Fruit fly (Drosophila melanogaster) whole organism, wandering third instar larva: ENCODE data around the gene ND-ACP.

ENCODE experiments used
- Abd-B ChIP-seq: fragments of >200 bp; optimal IDR thresholded peaks from 2 replicates; lab custom pipeline; 2017; ENCODE audit warnings: missing biosample characterization, missing genetic modification characterization
- CG32264 ChIP-seq: fragments of 200-800 bp; sonication (Bioruptor generic); optimal IDR thresholded peaks from 2 replicates; lab custom pipeline; 2016; ENCODE audit warnings: missing biosample characterization, missing genetic modification characterization
- CG9705 ChIP-seq: fragments of 200-800 bp; sonication (Bioruptor generic); optimal IDR thresholded peaks from 2 replicates; lab custom pipeline; 2018; ENCODE audit warnings: missing biosample characterization, mild to moderate bottlenecking, missing genetic modification characterization
- CrebA ChIP-seq: fragments of 200-800 bp; sonication (Bioruptor generic); optimal IDR thresholded peaks from 2 replicates; lab custom pipeline; 2016; ENCODE audit warnings: missing biosample characterization, mild to moderate bottlenecking, missing genetic modification characterization, borderline replicate concordance
- Dfd ChIP-seq: fragments of >200 bp; optimal IDR thresholded peaks from 2 replicates; lab custom pipeline; 2017; ENCODE audit warnings: missing biosample characterization, missing genetic modification characterization
- Dif ChIP-seq: fragments of 200-275, 200-300 bp; sonication (Bioruptor generic); optimal IDR thresholded peaks from 2 replicates; lab custom pipeline; 2018; ENCODE audit warnings: missing biosample characterization, missing genetic modification characterization; ENCODE audit not compliant: partially characterized antibody
- GATAd ChIP-seq: sonication (Bioruptor generic); optimal IDR thresholded peaks from 2 replicates; lab custom pipeline; 2016; ENCODE audit warnings: missing biosample characterization, missing genetic modification characterization
- HLH106 ChIP-seq: fragments of 200-800 bp; optimal IDR thresholded peaks from 3 replicates; lab custom pipeline; 2019; ENCODE audit warnings: missing biosample characterization, mild to moderate bottlenecking, missing genetic modification characterization, moderate library complexity
- Hnf4 ChIP-seq: fragments of 200-800 bp; sonication (Bioruptor generic); optimal IDR thresholded peaks from 2 replicates; lab custom pipeline; 2016; ENCODE audit warnings: missing biosample characterization, mild to moderate bottlenecking, missing genetic modification characterization
- Hr78 ChIP-seq: fragments of >200 bp; optimal IDR thresholded peaks from 2 replicates; lab custom pipeline; 2017; ENCODE audit warnings: missing biosample characterization, missing genetic modification characterization
- Hr83 ChIP-seq: fragments of 200-300 bp; sonication (Bioruptor generic); optimal IDR thresholded peaks from 2 replicates; lab custom pipeline; 2016; ENCODE audit warnings: missing biosample characterization, mild to moderate bottlenecking, missing genetic modification characterization, moderate library complexity; ENCODE audit not compliant: poor library complexity, severe bottlenecking
- Jra ChIP-seq: sonication (Bioruptor generic); optimal IDR thresholded peaks from 2 replicates; lab custom pipeline; 2016; ENCODE audit warnings: missing biosample characterization, missing genetic modification characterization
- Mio ChIP-seq: sonication (Bioruptor generic); optimal IDR thresholded peaks from 2 replicates; lab custom pipeline; 2016; ENCODE audit warnings: missing biosample characterization, missing genetic modification characterization
- Myc ChIP-seq: fragments of >200 bp; optimal IDR thresholded peaks from 2 replicates; lab custom pipeline; 2017
- N ChIP-seq: fragments of >200 bp; optimal IDR thresholded peaks from 2 replicates; lab custom pipeline; 2018; ENCODE audit warnings: missing biosample characterization, missing external identifiers, missing genetic modification characterization
- OdsH ChIP-seq: fragments of 200-800 bp; sonication (Bioruptor generic); optimal IDR thresholded peaks from 2 replicates; lab custom pipeline; 2016; ENCODE audit warnings: missing biosample characterization, mild to moderate bottlenecking, missing genetic modification characterization
- Rel ChIP-seq, 2 experiments: fragments of 200-800 bp; sonication (Bioruptor generic) in 1 of 2; optimal IDR thresholded peaks; 2 replicates in 1 of 2; 3 replicates in 1 of 2; lab custom pipeline; 2016 to 2019; ENCODE audit warnings: mild to moderate bottlenecking in 2 of 2, missing biosample characterization in 2 of 2, missing genetic modification characterization in 2 of 2, moderate library complexity in 1 of 2
- Sp1 ChIP-seq: fragments of 200-800 bp; sonication (Bioruptor generic); optimal IDR thresholded peaks from 3 replicates; lab custom pipeline; 2019; ENCODE audit warnings: missing biosample characterization, mild to moderate bottlenecking, missing genetic modification characterization, moderate library complexity
- Vsx2 ChIP-seq: fragments of 200-300, 225-300 bp; sonication (Bioruptor generic); optimal IDR thresholded peaks from 2 replicates; lab custom pipeline; 2018; ENCODE audit warnings: missing biosample characterization, missing genetic modification characterization; ENCODE audit not compliant: partially characterized antibody
- br ChIP-seq: fragments of 200-800 bp; sonication (Bioruptor generic); optimal IDR thresholded peaks from 2 replicates; lab custom pipeline; 2016; ENCODE audit warnings: missing biosample characterization, missing genetic modification characterization
- brk ChIP-seq: fragments of 200-800 bp; sonication (Bioruptor generic); optimal IDR thresholded peaks from 2 replicates; lab custom pipeline; 2016; ENCODE audit warnings: missing biosample characterization, mild to moderate bottlenecking, missing genetic modification characterization
- dl ChIP-seq, 2 experiments: fragments of 175-275, 200-275 bp in 1 of 2; fragments of 200-275 bp in 1 of 2; sonication (Bioruptor generic); optimal IDR thresholded peaks; lab custom pipeline; 2018; ENCODE audit warnings: mild to moderate bottlenecking in 2 of 2, missing biosample characterization in 2 of 2, missing genetic modification characterization in 2 of 2, moderate library complexity in 2 of 2; ENCODE audit not compliant: partially characterized antibody in 2 of 2, insufficient read depth in 1 of 2
- dmrt93B ChIP-seq: fragments of 200-800 bp; sonication (Bioruptor generic); optimal IDR thresholded peaks from 2 replicates; lab custom pipeline; 2018; ENCODE audit warnings: missing biosample characterization, mild to moderate bottlenecking, missing genetic modification characterization
- dsf ChIP-seq: sonication (Bioruptor generic); optimal IDR thresholded peaks from 2 replicates; lab custom pipeline; 2016; ENCODE audit warnings: missing biosample characterization, missing genetic modification characterization, borderline replicate concordance
- ey ChIP-seq: fragments of 200-800 bp; sonication (Bioruptor generic); optimal IDR thresholded peaks from 2 replicates; lab custom pipeline; 2016; ENCODE audit warnings: missing biosample characterization, missing genetic modification characterization
- foxo ChIP-seq, 2 experiments: fragments of 200-800 bp; sonication (Bioruptor generic); optimal IDR thresholded peaks; 2 replicates in 1 of 2; 3 replicates in 1 of 2; lab custom pipeline; 2016 to 2017; ENCODE audit warnings: missing biosample characterization in 2 of 2, missing genetic modification characterization in 2 of 2
- fru ChIP-seq: fragments of 200-800 bp; sonication (Bioruptor generic); optimal IDR thresholded peaks from 3 replicates; lab custom pipeline; 2016; ENCODE audit warnings: missing biosample characterization, mild to moderate bottlenecking, missing genetic modification characterization
- h ChIP-seq: fragments of 200-800 bp; sonication (Bioruptor generic); optimal IDR thresholded peaks from 3 replicates; lab custom pipeline; 2016; ENCODE audit warnings: missing biosample characterization, mild to moderate bottlenecking, missing genetic modification characterization
- jim ChIP-seq: fragments of 175-275, 200-325 bp; sonication (Bioruptor generic); optimal IDR thresholded peaks from 2 replicates; lab custom pipeline; 2016; ENCODE audit warnings: missing biosample characterization, mild to moderate bottlenecking, missing genetic modification characterization
- lola ChIP-seq: fragments of >200 bp; optimal IDR thresholded peaks from 2 replicates; lab custom pipeline; 2017; ENCODE audit warnings: missing biosample characterization, missing genetic modification characterization
- pan ChIP-seq: fragments of >200 bp; optimal IDR thresholded peaks from 2 replicates; lab custom pipeline; 2017
- psq ChIP-seq: fragments of 200-800 bp; sonication (Bioruptor generic); optimal IDR thresholded peaks from 3 replicates; lab custom pipeline; 2017; ENCODE audit warnings: missing biosample characterization, mild to moderate bottlenecking, missing genetic modification characterization, moderate library complexity
- rgr ChIP-seq: fragments of 200-800 bp; sonication (Bioruptor generic); optimal IDR thresholded peaks from 3 replicates; lab custom pipeline; 2016; ENCODE audit warnings: missing biosample characterization, mild to moderate bottlenecking, missing genetic modification characterization
- sage ChIP-seq: fragments of 200-800 bp; sonication (Bioruptor generic); optimal IDR thresholded peaks from 2 replicates; lab custom pipeline; 2016; ENCODE audit warnings: missing biosample characterization, mild to moderate bottlenecking, missing genetic modification characterization
- sv ChIP-seq: fragments of 200-800 bp; sonication (Bioruptor generic); optimal IDR thresholded peaks from 3 replicates; lab custom pipeline; 2016; ENCODE audit warnings: missing biosample characterization, missing genetic modification characterization
- tai ChIP-seq: sonication (Bioruptor generic); optimal IDR thresholded peaks from 2 replicates; lab custom pipeline; 2016; ENCODE audit warnings: missing biosample characterization, missing genetic modification characterization
- usp ChIP-seq: fragments of >200 bp; optimal IDR thresholded peaks from 2 replicates; lab custom pipeline; 2017; ENCODE audit warnings: missing biosample characterization, missing genetic modification characterization
- woc ChIP-seq: sonication (Bioruptor generic); optimal IDR thresholded peaks from 2 replicates; lab custom pipeline; 2016; ENCODE audit warnings: missing biosample characterization, mild to moderate bottlenecking, missing genetic modification characterization

Gene ND-ACP

dm6 chr3L:1313039-1313766, 16.5 kb upstream of the ND-ACP start, which contains the start of the genes sturkopf and Herc4:
TSS of gene sturkopf (minus strand) at chr3L:1313377.
TSS of gene Herc4 (plus strand) at chr3L:1313696.
- TF ChIP-seq Rel (GFP tag; optimal IDR thresholded peaks at IDR 0.05; lab: Kevin White, UChicago) (no peak), Rel (tag; optimal IDR thresholded peaks at IDR 0.05; lab: Kevin White, UChicago) (peak; percentile 13), lola (no peak), Hr78 (peak; percentile 45), HLH106 (tag; lab: Kevin White, UChicago) (peak; percentile 85), Mio (GFP tag; lab: Kevin White, UChicago) (no peak), pan (lab: Kevin White, UChicago) (no peak), Abd-B (GFP tag; lab: Kevin White, UChicago) (no peak), N (GFP tag; lab: Kevin White, UChicago) (no peak), h (GFP tag; lab: Kevin White, UChicago) (peak; percentile 91), GATAd (GFP tag; lab: Kevin White, UChicago) (no peak), br (GFP tag; lab: Kevin White, UChicago) (no peak), Vsx2 (GFP tag; lab: Kevin White, UChicago) (no peak), woc (GFP tag; lab: Kevin White, UChicago) (peak; percentile 88), CrebA (no peak), psq (GFP tag; lab: Kevin White, UChicago) (peak; percentile 66), dl (GFP tag; optimal IDR thresholded peaks at IDR 0.05; lab: Kevin White, UChicago; ENCODE audit: insufficient read depth in 1 of 2, partially characterized antibody in 2 of 2) (no peak), sv (GFP tag; lab: Kevin White, UChicago) (peak; percentile 82), usp (GFP tag; lab: Kevin White, UChicago) (no peak), sage (GFP tag; lab: Kevin White, UChicago) (no peak), ey (GFP tag; lab: Kevin White, UChicago) (peak; percentile 76), Hnf4 (GFP tag; lab: Kevin White, UChicago) (no peak), rgr (GFP tag; lab: Kevin White, UChicago) (peak; percentile 78), OdsH (GFP tag; lab: Kevin White, UChicago) (peak; percentile 68), CG9705 (GFP tag; lab: Kevin White, UChicago) (peak; percentile 61), fru (GFP tag; lab: Kevin White, UChicago) (peak; percentile 84), dmrt93B (GFP tag; lab: Kevin White, UChicago) (no peak), Jra (no peak), Sp1 (GFP tag; lab: Kevin White, UChicago) (peak; percentile 85), Myc (lab: Kevin White, UChicago) (no peak), CG32264 (GFP tag; lab: Kevin White, UChicago) (no peak), Dfd (no peak), foxo (GFP tag; optimal IDR thresholded peaks at IDR 0.05; lab: Kevin White, UChicago) (peak in 1 of 2 experiments; percentile 92), jim (no peak), brk (GFP tag; lab: Kevin White, UChicago) (no peak), tai (GFP tag; lab: Kevin White, UChicago) (no peak), Hr83 (peak; percentile 23), dsf (GFP tag; lab: Kevin White, UChicago) (no peak), Dif (GFP tag; lab: Kevin White, UChicago) (no peak)

- no peak for TF ChIP-seq OdsH (GFP tag; lab: Kevin White, UChicago)
- no peak for TF ChIP-seq foxo (GFP tag; optimal IDR thresholded peaks at IDR 0.05; lab: Kevin White, UChicago)
- TF ChIP-seq pan (lab: Kevin White, UChicago) = no peak
- TF ChIP-seq Rel (GFP tag; optimal IDR thresholded peaks at IDR 0.05; lab: Kevin White, UChicago) = no peak
- TF ChIP-seq Rel (tag; optimal IDR thresholded peaks at IDR 0.05; lab: Kevin White, UChicago) = peak; percentile 38
- TF ChIP-seq GATAd (GFP tag; lab: Kevin White, UChicago) = no peak
- no peak for TF ChIP-seq br (GFP tag; lab: Kevin White, UChicago)
- no peak for TF ChIP-seq sage (GFP tag; lab: Kevin White, UChicago)
Observed at dm6 chr3L:1318241-1318640, 11.5 kb upstream of the ND-ACP start, which contains the start of gene Myo61F. TSS of gene Myo61F (plus strand) at chr3L:1318480.
